Fruit fly (Drosophila melanogaster) S2 (cell line): Measurements from ENCODE around the gene EAChm.

Experiments
- CG8478 ChIP-seq: fragments of >200 bp; optimal IDR thresholded peaks from 2 replicates; lab custom pipeline; 2018
- CTCF ChIP-seq, 2 experiments: fragments of >200 bp; optimal IDR thresholded peaks; 2 replicates each; lab custom pipeline; 2018

DNA sequence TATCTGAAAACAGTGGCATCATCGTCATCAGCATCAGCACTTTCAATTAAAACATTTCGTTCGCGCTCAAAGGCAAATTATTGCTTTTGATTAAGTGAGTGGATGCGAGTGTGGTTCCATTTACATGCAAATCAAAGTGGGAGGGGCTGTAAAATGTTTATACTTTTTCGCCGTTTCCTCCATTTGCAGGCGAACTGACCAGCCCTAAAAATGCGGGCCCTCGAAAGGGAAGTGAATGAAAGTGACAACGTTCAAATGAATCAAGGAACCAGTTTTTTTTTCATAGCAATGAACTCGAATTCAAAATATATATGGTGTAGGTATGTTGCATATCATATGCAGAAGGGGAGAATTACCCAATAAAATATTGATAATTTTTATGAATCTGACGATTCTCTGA is 44.0 kb upstream of the EAChm start:
- TF ChIP-seq CG8478 (lab: Kevin White, UChicago) (no peak), CTCF (optimal IDR thresholded peaks at IDR 0.05; lab: Kevin White, UChicago) (no peak)
